Worm (Caenorhabditis elegans): ENCODE data around the gene Y47C4A.1.
"Not testable (repeated sequence)": the region's sequence is repeated elsewhere in the genome, so short reads cannot be mapped to it uniquely, and the experiment has no call there.

DNA sequence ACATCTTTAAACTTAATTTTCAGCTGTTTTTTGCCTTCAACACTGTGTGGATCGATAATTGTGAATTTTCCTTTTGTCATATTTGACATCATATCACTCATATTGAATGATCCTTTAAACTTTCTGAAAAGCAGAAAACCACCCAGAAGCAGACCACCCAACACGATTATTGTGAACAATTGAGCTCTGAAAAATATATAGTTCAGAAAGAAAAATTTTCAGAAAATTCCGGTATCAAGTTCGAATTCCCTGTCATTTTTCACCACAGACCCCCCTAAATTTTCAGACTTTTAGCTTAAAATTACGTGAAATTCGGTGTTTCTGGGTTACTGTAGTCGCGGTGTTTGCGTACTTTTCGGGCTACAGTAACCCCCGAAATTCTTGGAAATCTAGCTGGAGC is at the start of gene Y47C4A.1:
- not testable (repeated sequence) for TF ChIP-seq unc-62 (GFP tag; optimal IDR thresholded peaks at IDR 0.05); ceh-28 (tag; optimal IDR thresholded peaks at IDR 0.05); zag-1 (tag; optimal IDR thresholded peaks at IDR 0.05); nhr-28 (tag; optimal IDR thresholded peaks at IDR 0.05); nhr-25 (tag; optimal IDR thresholded peaks at IDR 0.05); fkh-10 (GFP tag; optimal IDR thresholded peaks at IDR 0.05); skn-1 (tag; optimal IDR thresholded peaks at IDR 0.05); mml-1 (tag; optimal IDR thresholded peaks at IDR 0.05); nhr-67 (tag; optimal IDR thresholded peaks at IDR 0.05); pqm-1 (tag; optimal IDR thresholded peaks at IDR 0.05); eor-1 (tag; optimal IDR thresholded peaks at IDR 0.05)

Measured in whole organism, L3 larva.